Worm (Caenorhabditis elegans) whole organism, L4 larva: ENCODE results near the gene F55F10.3.
A peak's percentile ranks its signal among the peaks of the same experiment; 100 is the strongest.

Experiments
- D1046.2 ChIP-seq: fragments of 200-800 bp; sonication (Bioruptor generic); IDR thresholded peaks from 2 replicates; pipeline ENCODE4 v1.3.6; 2022; ENCODE audit warnings: missing genetic modification characterization, missing compliant biosample characterization
- F37D6.2 ChIP-seq: sonication (generic microtip); optimal IDR thresholded peaks from 2 replicates; lab custom pipeline; 2016; ENCODE audit warnings: mild to moderate bottlenecking, missing genetic modification characterization, missing compliant biosample characterization
- F44E2.7 ChIP-seq: fragments of 200-800 bp; sonication (Bioruptor generic); IDR thresholded peaks from 2 replicates; pipeline ENCODE4 v2.1.2; 2022; ENCODE audit warnings: missing genetic modification characterization, missing compliant biosample characterization
- T20F7.1 ChIP-seq: fragments of 200-800 bp; sonication (Bioruptor generic); optimal IDR thresholded peaks from 2 replicates; lab custom pipeline; 2018; ENCODE audit warnings: mild to moderate bottlenecking, missing genetic modification characterization, missing compliant biosample characterization
- T26A8.4 ChIP-seq: fragments of 200-800 bp; sonication (Bioruptor generic); IDR thresholded peaks from 2 replicates; pipeline ENCODE4 v1.3.6; 2022; ENCODE audit warnings: missing genetic modification characterization, missing compliant biosample characterization
- Y105C5A.15 ChIP-seq: fragments of 200-800 bp; sonication (Bioruptor generic); IDR thresholded peaks from 2 replicates; pipeline ENCODE4 v1.3.6; 2022; ENCODE audit warnings: missing genetic modification characterization, missing compliant biosample characterization
- Y48G9A.11 ChIP-seq: fragments of 200-800 bp; sonication (Bioruptor generic); IDR thresholded peaks from 2 replicates; pipeline ENCODE4 v1.3.6; 2022; ENCODE audit warnings: missing genetic modification reagents, missing genetic modification characterization, missing compliant biosample characterization
- Y5F2A.4 ChIP-seq: fragments of 200-800 bp; sonication (Bioruptor generic); optimal IDR thresholded peaks from 2 replicates; lab custom pipeline; 2018; ENCODE audit warnings: mild to moderate bottlenecking, missing genetic modification characterization, missing compliant biosample characterization
- Y75B8A.6 ChIP-seq: fragments of 200-800 bp; sonication (Bioruptor generic); IDR thresholded peaks from 2 replicates; pipeline ENCODE4 v1.3.6; 2022; ENCODE audit warnings: missing genetic modification reagents, missing genetic modification characterization, missing compliant biosample characterization
- ZK337.2 ChIP-seq: fragments of 200-800 bp; sonication (Bioruptor generic); IDR thresholded peaks from 2 replicates; pipeline ENCODE4 v1.3.6; 2022; ENCODE audit warnings: missing genetic modification reagents, missing genetic modification characterization, missing compliant biosample characterization
- ZK546.5 ChIP-seq, 2 experiments: sonication (generic microtip); optimal IDR thresholded peaks; 2 replicates each; lab custom pipeline; 2017; ENCODE audit warnings: missing biosample characterization in 2 of 2, missing genetic modification characterization in 2 of 2
- aha-1 ChIP-seq: fragments of 150-350 bp; peaks from one replicate; lab custom pipeline; 2014; ENCODE audit warnings: missing biosample characterization, missing genetic modification characterization
- arid-1 ChIP-seq: fragments of 200-800 bp; sonication (Bioruptor generic); conservative IDR thresholded peaks from 2 replicates; pipeline ENCODE4 v1.3.6; 2022; ENCODE audit warnings: missing genetic modification reagents, missing genetic modification characterization, missing compliant biosample characterization
- ceh-20 ChIP-seq: fragments of 200-800 bp; sonication (Bioruptor generic); IDR thresholded peaks from 2 replicates; pipeline ENCODE4 v1.3.6; 2022; ENCODE audit warnings: missing genetic modification reagents, missing genetic modification characterization, missing compliant biosample characterization
- ceh-32 ChIP-seq: sonication (generic microtip); optimal IDR thresholded peaks from 2 replicates; lab custom pipeline; 2016; ENCODE audit warnings: mild to moderate bottlenecking, missing genetic modification characterization, missing compliant biosample characterization; ENCODE audit not compliant: poor library complexity
- ceh-82 ChIP-seq: sonication (generic microtip); optimal IDR thresholded peaks from 2 replicates; lab custom pipeline; 2017; ENCODE audit warnings: missing biosample characterization, missing genetic modification characterization
- ces-1 ChIP-seq: fragments of 150-350 bp; sonication (generic microtip); optimal IDR thresholded peaks from 4 replicates; lab custom pipeline; 2014; ENCODE audit warnings: missing biosample characterization, missing genetic modification reagents, missing genetic modification characterization
- cey-2 ChIP-seq: sonication (generic microtip); optimal IDR thresholded peaks from 3 replicates; lab custom pipeline; 2017; ENCODE audit warnings: missing genetic modification characterization, mild to moderate bottlenecking, missing compliant biosample characterization, antibody characterized with exemption, borderline replicate concordance; ENCODE audit not compliant: insufficient read depth
- ctbp-1 ChIP-seq: fragments of 200-800 bp; sonication (Bioruptor generic); IDR thresholded peaks from 2 replicates; pipeline ENCODE4 v1.3.6; 2022; ENCODE audit warnings: missing genetic modification reagents, missing genetic modification characterization, missing compliant biosample characterization
- daf-12 ChIP-seq: fragments of 150-350 bp; optimal IDR thresholded peaks from 2 replicates; lab custom pipeline; 2014; ENCODE audit warnings: missing biosample characterization, missing genetic modification reagents, missing genetic modification characterization
- daf-16 ChIP-seq, 3 experiments: sonication (generic microtip); optimal IDR thresholded peaks; 2 replicates each; lab custom pipeline; 2016 to 2017; ENCODE audit warnings: missing genetic modification characterization in 3 of 3, missing genetic modification reagents in 3 of 3, mild to moderate bottlenecking in 2 of 3, missing compliant biosample characterization in 2 of 3, missing biosample characterization in 1 of 3, moderate library complexity in 1 of 3
- daf-8 ChIP-seq: fragments of 200-800 bp; sonication (Bioruptor generic); IDR thresholded peaks from 2 replicates; pipeline ENCODE4 v1.3.6; 2022; ENCODE audit warnings: missing genetic modification characterization, missing compliant biosample characterization
- dmd-6 ChIP-seq: fragments of 200-800 bp; sonication (Bioruptor generic); IDR thresholded peaks from 2 replicates; pipeline ENCODE4 v1.3.6; 2022; ENCODE audit warnings: missing genetic modification reagents, missing genetic modification characterization, missing compliant biosample characterization
- dmd-8 ChIP-seq: fragments of 200-800 bp; sonication (Bioruptor generic); IDR thresholded peaks from 2 replicates; pipeline ENCODE4 v1.3.6; 2022; ENCODE audit warnings: missing genetic modification characterization, missing compliant biosample characterization
- dmd-9 ChIP-seq: fragments of 200-800 bp; sonication (Bioruptor generic); IDR thresholded peaks from 2 replicates; pipeline ENCODE4 v1.3.6; 2022; ENCODE audit warnings: missing genetic modification reagents, missing genetic modification characterization, missing compliant biosample characterization
- dpl-1 ChIP-seq: fragments of 150-350 bp; optimal IDR thresholded peaks from 2 replicates; lab custom pipeline; 2014; ENCODE audit warnings: missing biosample characterization, missing genetic modification reagents, missing genetic modification characterization
- dve-1 ChIP-seq: sonication (generic microtip); optimal IDR thresholded peaks from 2 replicates; lab custom pipeline; 2017; ENCODE audit warnings: antibody characterized with exemption, mild to moderate bottlenecking, missing genetic modification characterization, missing compliant biosample characterization; ENCODE audit not compliant: insufficient read depth
- egl-27 ChIP-seq: sonication (generic microtip); optimal IDR thresholded peaks from 3 replicates; lab custom pipeline; 2017; ENCODE audit warnings: missing biosample characterization, missing genetic modification reagents, missing genetic modification characterization
- fkh-10 ChIP-seq: fragments of 150-350 bp; optimal IDR thresholded peaks from 2 replicates; lab custom pipeline; 2014; ENCODE audit warnings: missing biosample characterization, missing genetic modification reagents, missing genetic modification characterization
- fos-1 ChIP-seq: fragments of 150-350 bp; optimal IDR thresholded peaks from 2 replicates; lab custom pipeline; 2014; ENCODE audit warnings: missing biosample characterization, missing genetic modification characterization
- gei-8 ChIP-seq: fragments of 200-800 bp; sonication (Bioruptor generic); optimal IDR thresholded peaks from 2 replicates; lab custom pipeline; 2018; ENCODE audit warnings: mild to moderate bottlenecking, missing genetic modification characterization, missing compliant biosample characterization
- hif-1 ChIP-seq, 2 experiments: sonication (generic microtip); optimal IDR thresholded peaks; 2 replicates each; lab custom pipeline; 2016 to 2017; ENCODE audit warnings: missing compliant biosample characterization in 2 of 2, missing genetic modification characterization in 2 of 2, missing genetic modification reagents in 2 of 2, missing genotype in 2 of 2, mild to moderate bottlenecking in 1 of 2
- hlh-11 ChIP-seq: fragments of 200-800 bp; sonication (Bioruptor generic); optimal IDR thresholded peaks from 2 replicates; lab custom pipeline; 2018; ENCODE audit warnings: mild to moderate bottlenecking, missing genetic modification characterization, missing compliant biosample characterization
- lin-1 ChIP-seq: fragments of 200-800 bp; sonication (Bioruptor generic); IDR thresholded peaks from 2 replicates; pipeline ENCODE4 v1.3.6; 2022; ENCODE audit warnings: missing genetic modification reagents, missing genetic modification characterization, missing compliant biosample characterization
- lin-13 ChIP-seq: fragments of 150-350 bp; optimal IDR thresholded peaks from 2 replicates; lab custom pipeline; 2014; ENCODE audit warnings: missing biosample characterization, missing genetic modification reagents, missing genetic modification characterization
- lin-15B ChIP-seq: fragments of 150-350 bp; sonication (generic microtip); optimal IDR thresholded peaks from 3 replicates; lab custom pipeline; 2014; ENCODE audit warnings: missing biosample characterization, missing genetic modification characterization
- lin-29 ChIP-seq: fragments of 200-800 bp; sonication (Bioruptor generic); IDR thresholded peaks from 2 replicates; pipeline ENCODE4 v1.3.6; 2022; ENCODE audit warnings: missing genetic modification reagents, missing genetic modification characterization, missing compliant biosample characterization
- madf-5 ChIP-seq, 2 experiments: fragments of 200-800 bp; sonication (Bioruptor generic); IDR thresholded peaks; 2 replicates each; pipeline ENCODE4 v1.3.6; 2022; ENCODE audit warnings: missing compliant biosample characterization in 2 of 2, missing genetic modification characterization in 2 of 2
- madf-9 ChIP-seq: fragments of 200-800 bp; sonication (Bioruptor generic); conservative IDR thresholded peaks from 2 replicates; pipeline ENCODE4 v1.3.6; 2022; ENCODE audit warnings: missing genetic modification reagents, missing genetic modification characterization, missing compliant biosample characterization
- mdt-29 ChIP-seq: fragments of 200-800 bp; sonication (Bioruptor generic); IDR thresholded peaks from 2 replicates; pipeline ENCODE4 v1.3.6; 2022; ENCODE audit warnings: missing genetic modification reagents, missing genetic modification characterization, missing compliant biosample characterization
- mxl-3 ChIP-seq: fragments of 200-800 bp; sonication (Bioruptor generic); optimal IDR thresholded peaks from 2 replicates; lab custom pipeline; 2018; ENCODE audit warnings: mild to moderate bottlenecking, missing genetic modification characterization, missing compliant biosample characterization
- nhr-102 ChIP-seq: sonication (generic microtip); optimal IDR thresholded peaks from 2 replicates; lab custom pipeline; 2016; ENCODE audit warnings: mild to moderate bottlenecking, missing genetic modification characterization, moderate library complexity, missing compliant biosample characterization
- nhr-28 ChIP-seq: fragments of 150-350 bp; optimal IDR thresholded peaks from 2 replicates; lab custom pipeline; 2014; ENCODE audit warnings: missing biosample characterization, missing genetic modification characterization
- nhr-77 ChIP-seq: fragments of 150-350 bp; optimal IDR thresholded peaks from 2 replicates; lab custom pipeline; 2014; ENCODE audit warnings: missing biosample characterization, missing genetic modification characterization
- php-3 ChIP-seq: fragments of 200-800 bp; sonication (Bioruptor generic); IDR thresholded peaks from 2 replicates; pipeline ENCODE4 v1.3.6; 2022; ENCODE audit warnings: missing genetic modification reagents, missing genetic modification characterization, missing compliant biosample characterization
- set-16 ChIP-seq: fragments of 200-800 bp; sonication (Bioruptor generic); IDR thresholded peaks from 2 replicates; pipeline ENCODE4 v1.3.6; 2022; ENCODE audit warnings: missing genetic modification reagents, missing genetic modification characterization, missing compliant biosample characterization
- skn-1 ChIP-seq: fragments of 150-350 bp; optimal IDR thresholded peaks from 2 replicates; lab custom pipeline; 2014; ENCODE audit warnings: missing biosample characterization, missing genetic modification characterization
- snpc-1.2 ChIP-seq: fragments of 200-800 bp; sonication (Bioruptor generic); IDR thresholded peaks from 2 replicates; pipeline ENCODE4 v1.3.6; 2022; ENCODE audit warnings: missing genetic modification reagents, missing genetic modification characterization, missing compliant biosample characterization
- tra-1 ChIP-seq: fragments of 200-800 bp; sonication (Bioruptor generic); IDR thresholded peaks from 2 replicates; pipeline ENCODE4 v1.3.6; 2022; ENCODE audit warnings: missing genetic modification reagents, missing genetic modification characterization, missing compliant biosample characterization
- zfp-2 ChIP-seq: sonication (generic microtip); optimal IDR thresholded peaks from 2 replicates; lab custom pipeline; 2016; ENCODE audit warnings: mild to moderate bottlenecking, missing genetic modification characterization, missing compliant biosample characterization
- zfp-3 ChIP-seq: fragments of 200-800 bp; sonication (Bioruptor generic); conservative IDR thresholded peaks from 2 replicates; pipeline ENCODE4 v1.3.6; 2022; ENCODE audit warnings: missing genetic modification reagents, missing genetic modification characterization, missing compliant biosample characterization

Gene F55F10.3

ce11 chrIV:4347578-4348003 lies 12.2 kb upstream of the F55F10.3 start (continued):
- TF ChIP-seq ZK337.2 (GFP tag; lab: Robert Waterston, UW) (no peak), lin-29 (GFP tag; lab: Robert Waterston, UW) (no peak), ces-1 (no peak), F37D6.2 (no peak), dmd-6 (GFP tag; lab: Robert Waterston, UW) (no peak), aha-1 (tag; lab: Kevin White, UChicago) (no peak), Y75B8A.6 (GFP tag; lab: Robert Waterston, UW) (no peak), php-3 (GFP tag; lab: Robert Waterston, UW) (0 out of 2 replicates have a peak, but pooled peaks have one; percentile 22), dmd-8 (GFP tag; lab: Robert Waterston, UW) (0 out of 2 replicates have a peak, but pooled peaks have one; percentile 5), daf-16 (GFP tag; optimal IDR thresholded peaks at IDR 0.05; lab: Kevin White, UChicago) (no peak), daf-16 (tag; optimal IDR thresholded peaks at IDR 0.05; lab: Kevin White, UChicago) (peak; percentile 15), ceh-20 (GFP tag; lab: Robert Waterston, UW) (no peak), tra-1 (no peak), ctbp-1 (GFP tag; lab: Robert Waterston, UW) (no peak), nhr-28 (tag; lab: Kevin White, UChicago) (no peak), nhr-102 (no peak), fos-1 (no peak), madf-5 (GFP tag; IDR thresholded peaks at IDR 0.05; lab: Robert Waterston, UW) (no peak), arid-1 (GFP tag; lab: Robert Waterston, UW) (peak; percentile 16), D1046.2 (GFP tag; lab: Robert Waterston, UW) (no peak), madf-9 (GFP tag; lab: Robert Waterston, UW) (no peak), hif-1 (tag; optimal IDR thresholded peaks at IDR 0.05; lab: Kevin White, UChicago) (no peak), Y5F2A.4 (GFP tag; lab: Kevin White, UChicago) (no peak), mdt-29 (GFP tag; lab: Robert Waterston, UW) (0 out of 2 replicates have a peak, but pooled peaks have one; percentile 24), Y48G9A.11 (GFP tag; lab: Robert Waterston, UW) (0 out of 2 replicates have a peak, but pooled peaks have one; percentile 49), dmd-9 (GFP tag; lab: Robert Waterston, UW) (no peak), ceh-82 (no peak), hlh-11 (no peak), T20F7.1 (GFP tag; lab: Kevin White, UChicago) (no peak), dve-1 (tag; lab: Kevin White, UChicago) (no peak), ceh-32 (no peak), ZK546.5 (tag; optimal IDR thresholded peaks at IDR 0.05; lab: Kevin White, UChicago) (no peak), F44E2.7 (GFP tag; lab: Robert Waterston, UW) (no peak), mxl-3 (no peak), skn-1 (tag; lab: Kevin White, UChicago) (no peak), zfp-3 (GFP tag; lab: Robert Waterston, UW) (no peak), daf-8 (no peak), T26A8.4 (GFP tag; lab: Robert Waterston, UW) (peak; percentile 51; the same call in 1 of the 2 replicates), lin-13 (GFP tag; lab: Kevin White, UChicago) (no peak), fkh-10 (GFP tag; lab: Kevin White, UChicago) (no peak), gei-8 (GFP tag; lab: Kevin White, UChicago) (no peak), snpc-1.2 (GFP tag; lab: Robert Waterston, UW) (peak; percentile 90), lin-1 (GFP tag; lab: Robert Waterston, UW) (peak; percentile 21; the same call in 1 of the 2 replicates), dpl-1 (no peak), cey-2 (no peak), daf-12 (no peak), nhr-77 (tag; lab: Kevin White, UChicago) (no peak), set-16 (GFP tag; lab: Robert Waterston, UW) (no peak), egl-27 (no peak), Y105C5A.15 (GFP tag; lab: Robert Waterston, UW) (no peak), zfp-2 (tag; lab: Kevin White, UChicago) (no peak), lin-15B (tag; lab: Kevin White, UChicago) (no peak)
